Worm (Caenorhabditis elegans) whole organism, L2 larva: Measurements from ENCODE around the gene R04B5.11.

Experiments used
- R02D3.7 ChIP-seq: fragments of 150-350 bp; optimal IDR thresholded peaks from 2 replicates; lab custom pipeline; 2014; ENCODE audit warnings: missing biosample characterization, missing genetic modification characterization
- ZK546.5 ChIP-seq: sonication (generic microtip); optimal IDR thresholded peaks from 2 replicates; lab custom pipeline; 2017; ENCODE audit warnings: missing biosample characterization, missing genetic modification characterization
- aly-2 ChIP-seq: fragments of 150-350 bp; optimal IDR thresholded peaks from 2 replicates; lab custom pipeline; 2014; ENCODE audit warnings: missing biosample characterization, missing genetic modification characterization
- ceh-16 ChIP-seq: fragments of 150-350 bp; optimal IDR thresholded peaks from 2 replicates; lab custom pipeline; 2014; ENCODE audit warnings: missing biosample characterization, missing genetic modification characterization
- ceh-82 ChIP-seq: fragments of 150-350 bp; optimal IDR thresholded peaks from 2 replicates; lab custom pipeline; 2014; ENCODE audit warnings: missing biosample characterization, missing genetic modification characterization
- dmd-4 ChIP-seq: sonication (generic microtip); optimal IDR thresholded peaks from 2 replicates; lab custom pipeline; 2017; ENCODE audit warnings: missing biosample characterization, missing genetic modification characterization
- egl-27 ChIP-seq: sonication (generic microtip); optimal IDR thresholded peaks from 3 replicates; lab custom pipeline; 2017; ENCODE audit warnings: missing biosample characterization, missing genetic modification reagents, missing genetic modification characterization
- elt-1 ChIP-seq: fragments of 150-350 bp; optimal IDR thresholded peaks from 2 replicates; lab custom pipeline; 2014; ENCODE audit warnings: missing biosample characterization, missing genetic modification characterization
- elt-3 ChIP-seq: sonication (generic microtip); optimal IDR thresholded peaks from 2 replicates; lab custom pipeline; 2017; ENCODE audit warnings: missing biosample characterization, missing genetic modification characterization
- fos-1 ChIP-seq: fragments of 150-350 bp; optimal IDR thresholded peaks from 2 replicates; lab custom pipeline; 2014; ENCODE audit warnings: missing biosample characterization, missing genetic modification characterization
- gmeb-1 ChIP-seq: fragments of 150-350 bp; optimal IDR thresholded peaks from 2 replicates; lab custom pipeline; 2014; ENCODE audit warnings: missing biosample characterization, missing genetic modification characterization
- lin-11 ChIP-seq: fragments of 150-350 bp; sonication (generic microtip); optimal IDR thresholded peaks from 2 replicates; lab custom pipeline; 2014; ENCODE audit warnings: missing biosample characterization, missing genetic modification characterization, inconsistent platforms, mixed read lengths
- lin-13 ChIP-seq: fragments of 150-350 bp; optimal IDR thresholded peaks from 2 replicates; lab custom pipeline; 2014; ENCODE audit warnings: missing biosample characterization, missing genetic modification reagents, missing genetic modification characterization
- lsy-2 ChIP-seq, 2 experiments: fragments of 150-350 bp in 1 of 2; sonication (generic microtip) in 1 of 2; optimal IDR thresholded peaks; 2 replicates each; lab custom pipeline; 2014 to 2017; ENCODE audit warnings: missing biosample characterization in 2 of 2, missing genetic modification characterization in 2 of 2
- mbf-1 ChIP-seq: sonication (generic microtip); optimal IDR thresholded peaks from 2 replicates; lab custom pipeline; 2017; ENCODE audit warnings: missing biosample characterization, missing genetic modification characterization
- mdl-1 ChIP-seq, 2 experiments: fragments of 150-350 bp in 1 of 2; sonication (generic microtip) in 1 of 2; optimal IDR thresholded peaks; 2 replicates each; lab custom pipeline; 2017; ENCODE audit warnings: missing biosample characterization in 2 of 2, missing genetic modification characterization in 2 of 2
- nhr-10 ChIP-seq: sonication (generic microtip); optimal IDR thresholded peaks from 2 replicates; lab custom pipeline; 2017; ENCODE audit warnings: missing biosample characterization, missing genetic modification characterization
- nhr-11 ChIP-seq: fragments of 150-350 bp; optimal IDR thresholded peaks from 2 replicates; lab custom pipeline; 2014; ENCODE audit warnings: missing biosample characterization, missing genetic modification characterization
- nhr-21 ChIP-seq: fragments of 150-350 bp; optimal IDR thresholded peaks from 2 replicates; lab custom pipeline; 2014; ENCODE audit warnings: missing biosample characterization, missing genetic modification characterization
- nhr-237 ChIP-seq: fragments of 150-350 bp; optimal IDR thresholded peaks from 2 replicates; lab custom pipeline; 2014; ENCODE audit warnings: missing biosample characterization, missing genetic modification characterization
- nhr-77 ChIP-seq: fragments of 150-350 bp; optimal IDR thresholded peaks from 2 replicates; lab custom pipeline; 2014; ENCODE audit warnings: missing biosample characterization, missing genetic modification characterization
- skn-1 ChIP-seq: sonication (generic microtip); optimal IDR thresholded peaks from 2 replicates; lab custom pipeline; 2017; ENCODE audit warnings: missing biosample characterization, missing genetic modification characterization
- sma-3 ChIP-seq: sonication (generic microtip); optimal IDR thresholded peaks from 2 replicates; lab custom pipeline; 2016; ENCODE audit warnings: missing genetic modification reagents, missing genetic modification characterization, missing compliant biosample characterization
- sma-9 ChIP-seq, 2 experiments: fragments of 150-350 bp in 1 of 2; sonication (generic microtip) in 1 of 2; optimal IDR thresholded peaks; 2 replicates each; lab custom pipeline; 2014 to 2016; ENCODE audit warnings: missing genetic modification characterization in 2 of 2, mild to moderate bottlenecking in 1 of 2, missing biosample characterization in 1 of 2, missing compliant biosample characterization in 1 of 2, missing genetic modification reagents in 1 of 2, moderate library complexity in 1 of 2
- snpc-4 ChIP-seq: fragments of 150-350 bp; optimal IDR thresholded peaks from 2 replicates; lab custom pipeline; 2014; ENCODE audit warnings: missing biosample characterization, missing genetic modification characterization
- unc-39 ChIP-seq: fragments of 150-350 bp; optimal IDR thresholded peaks from 2 replicates; lab custom pipeline; 2014; ENCODE audit warnings: missing biosample characterization, missing genetic modification characterization
- zag-1 ChIP-seq: fragments of 150-350 bp; optimal IDR thresholded peaks from 2 replicates; lab custom pipeline; 2014; ENCODE audit warnings: missing biosample characterization, missing genetic modification characterization
- ztf-1 ChIP-seq: fragments of 200-800 bp; sonication (Bioruptor generic); conservative IDR thresholded peaks from 2 replicates; pipeline ENCODE4 v1.3.6; 2022; ENCODE audit warnings: missing genetic modification characterization, missing compliant biosample characterization
- ztf-11 ChIP-seq: sonication (generic microtip); optimal IDR thresholded peaks from 2 replicates; lab custom pipeline; 2017; ENCODE audit warnings: missing biosample characterization, missing genetic modification characterization
- ztf-4 ChIP-seq: fragments of 150-350 bp; optimal IDR thresholded peaks from 2 replicates; lab custom pipeline; 2014; ENCODE audit warnings: missing biosample characterization, missing genetic modification characterization

The R04B5.11 gene

DNA sequence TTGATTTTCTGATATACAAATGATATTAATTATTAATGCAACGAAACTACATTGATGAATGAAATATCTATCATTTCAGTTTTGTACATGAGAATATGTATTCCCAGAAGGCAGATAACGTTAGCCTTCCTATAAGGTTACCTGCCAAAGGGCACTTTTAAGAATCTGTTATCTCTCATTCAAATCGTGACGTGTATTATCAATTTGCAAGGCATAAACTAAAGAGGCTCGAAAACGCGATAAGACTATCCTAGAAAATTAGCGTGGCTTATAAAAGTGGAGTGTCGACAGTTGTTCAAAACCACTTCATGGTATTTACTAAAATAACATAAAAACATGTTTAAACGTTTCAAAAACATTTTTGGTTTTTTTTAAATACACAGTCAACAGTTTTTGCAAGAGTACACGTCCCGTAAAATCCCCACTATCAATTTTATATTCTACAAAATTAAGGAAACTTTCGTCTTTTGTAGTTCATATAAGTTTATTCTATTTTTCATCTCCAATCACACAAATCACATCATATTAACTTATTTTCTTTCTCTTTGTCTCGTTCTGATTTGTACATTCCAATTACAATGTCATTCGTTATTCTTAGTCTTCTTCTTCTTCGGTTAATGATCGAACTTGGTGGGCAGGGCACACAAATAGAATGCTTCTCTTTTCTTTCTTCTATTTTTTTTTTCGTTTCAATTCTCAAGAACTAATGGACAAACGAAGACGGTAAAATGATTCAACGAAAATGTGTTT, 33.9 kb upstream of the R04B5.11 start, which contains the start of gene C08B6.10:
Gene C08B6.10 (plus strand): TSS at position 700 of the 750 bp plus-strand sequence.
- TF ChIP-seq nhr-77, result no peak
- peak; percentile 20 for TF ChIP-seq fos-1 (tag; lab: Kevin White, UChicago)

- TF ChIP-seq ztf-1 (GFP tag; lab: Robert Waterston, UW) (no peak), dmd-4 (tag; lab: Kevin White, UChicago) (no peak), ztf-4 (tag; lab: Kevin White, UChicago) (no peak), gmeb-1 (tag; lab: Kevin White, UChicago) (no peak), mbf-1 (no peak), elt-1 (tag; lab: Kevin White, UChicago) (no peak), lsy-2 (tag; optimal IDR thresholded peaks at IDR 0.05; lab: Kevin White, UChicago) (no peak), sma-3 (GFP tag; lab: Kevin White, UChicago) (no peak), sma-9 (GFP tag; optimal IDR thresholded peaks at IDR 0.05; lab: Kevin White, UChicago) (no peak), sma-9 (tag; optimal IDR thresholded peaks at IDR 0.05; lab: Kevin White, UChicago) (no peak), skn-1 (tag; lab: Kevin White, UChicago) (no peak), R02D3.7 (tag; lab: Kevin White, UChicago) (no peak), nhr-77 (no peak), fos-1 (tag; lab: Kevin White, UChicago) (no peak), lin-13 (GFP tag; lab: Kevin White, UChicago) (no peak), nhr-237 (tag; lab: Kevin White, UChicago) (no peak), snpc-4 (tag; lab: Kevin White, UChicago) (no peak), ceh-82 (tag; lab: Kevin White, UChicago) (no peak), egl-27 (tag; lab: Kevin White, UChicago) (no peak)
Measured at ce11 chrV:10123324-10123723, 32.3 kb upstream of the R04B5.11 start, which contains the start of gene C08B6.6. Gene C08B6.6 (plus strand): TSS chrV:10123624.

- TF ChIP-seq R02D3.7 (tag; lab: Kevin White, UChicago), result no peak
- no peak for TF ChIP-seq mdl-1 (tag; optimal IDR thresholded peaks at IDR 0.05; lab: Kevin White, UChicago)
- TF ChIP-seq zag-1, result no peak
- TF ChIP-seq lin-11 (tag; lab: Kevin White, UChicago), result no peak
- no peak for TF ChIP-seq elt-3 (tag; lab: Kevin White, UChicago)
- no peak for TF ChIP-seq ztf-11 (tag; lab: Kevin White, UChicago)
- no peak for TF ChIP-seq aly-2 (tag; lab: Kevin White, UChicago)
- TF ChIP-seq nhr-237 (tag; lab: Kevin White, UChicago), result no peak
- no peak for TF ChIP-seq ceh-82 (tag; lab: Kevin White, UChicago)
Measured at ce11 chrV:10122670-10123069, 31.6 kb upstream of the R04B5.11 start, which contains the start of gene srxa-19. Gene srxa-19 (minus strand): TSS chrV:10122770.

DNA sequence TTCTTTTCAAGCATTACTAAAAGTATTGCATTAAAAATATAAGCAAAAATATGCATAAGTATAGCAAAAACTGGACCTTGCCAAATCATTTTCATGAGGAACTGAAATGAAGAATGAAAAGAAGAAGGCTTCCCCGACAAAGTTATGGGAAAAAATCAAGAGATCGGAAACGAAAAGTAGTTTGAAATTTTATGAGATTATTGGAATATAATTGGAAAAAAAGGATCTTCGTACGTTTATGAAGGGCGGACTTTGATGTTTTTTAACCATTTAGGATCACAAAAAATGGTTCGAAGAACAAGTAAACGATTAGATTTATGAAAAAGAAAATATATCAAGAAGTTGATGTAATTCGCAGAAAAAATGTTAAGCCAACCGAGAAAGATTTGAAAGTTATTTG, 29.8 kb upstream of the R04B5.11 start, which contains the start of gene srxa-18:
Gene srxa-18 (minus strand): TSS at position 100 of the 400 bp plus-strand sequence.
- TF ChIP-seq ZK546.5 (tag; lab: Kevin White, UChicago) (no peak), egl-27 (tag; lab: Kevin White, UChicago) (no peak), mdl-1 (tag; optimal IDR thresholded peaks at IDR 0.05; lab: Kevin White, UChicago) (no peak), nhr-11 (tag; lab: Kevin White, UChicago) (no peak), lin-13 (GFP tag; lab: Kevin White, UChicago) (no peak), ztf-11 (tag; lab: Kevin White, UChicago) (no peak), ztf-4 (tag; lab: Kevin White, UChicago) (no peak)

DNA sequence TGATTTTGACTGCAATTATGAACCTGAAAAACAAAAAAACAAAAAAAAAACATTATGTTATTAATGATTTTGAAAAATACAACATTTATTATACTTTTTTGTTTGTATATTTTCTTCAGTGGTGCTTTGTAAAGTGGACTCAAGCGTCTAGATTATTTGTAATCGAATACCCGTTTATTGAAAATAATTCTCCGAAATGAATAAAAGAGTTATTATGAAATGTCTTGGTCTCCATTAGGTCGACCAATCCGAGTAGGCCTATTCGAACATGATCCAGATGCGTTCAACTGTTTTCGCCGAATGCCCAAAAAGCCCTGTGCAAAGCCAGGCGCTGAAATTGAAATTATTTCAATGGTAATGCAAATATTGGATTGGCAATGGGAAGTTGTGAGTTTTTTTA, 26.4 kb upstream of the R04B5.11 start, which contains the start of gene C08B6.5:
Gene C08B6.5 (plus strand): TSS at position 301 of the 400 bp plus-strand sequence.
- no peak for TF ChIP-seq nhr-10
- no peak for TF ChIP-seq mdl-1 (tag; optimal IDR thresholded peaks at IDR 0.05; lab: Kevin White, UChicago)
- no peak for TF ChIP-seq sma-9 (GFP tag; optimal IDR thresholded peaks at IDR 0.05; lab: Kevin White, UChicago)
- TF ChIP-seq sma-9 (tag; optimal IDR thresholded peaks at IDR 0.05; lab: Kevin White, UChicago), result no peak
- TF ChIP-seq lin-13 (GFP tag; lab: Kevin White, UChicago), result no peak
- TF ChIP-seq snpc-4 (tag; lab: Kevin White, UChicago), result no peak
- TF ChIP-seq ceh-82 (tag; lab: Kevin White, UChicago), result no peak
- TF ChIP-seq R02D3.7 (tag; lab: Kevin White, UChicago), result no peak
- no peak for TF ChIP-seq fos-1 (tag; lab: Kevin White, UChicago)
- TF ChIP-seq unc-39 (tag; lab: Kevin White, UChicago), result no peak
- TF ChIP-seq ceh-16 (tag; lab: Kevin White, UChicago), result no peak
- no peak for TF ChIP-seq elt-1 (tag; lab: Kevin White, UChicago)
- no peak for TF ChIP-seq skn-1 (tag; lab: Kevin White, UChicago)
- TF ChIP-seq nhr-21 (tag; lab: Kevin White, UChicago), result no peak
